Fruit fly (Drosophila melanogaster) whole organism, embryonic: ENCODE measurements around the gene CG18586.

Experiments
- Adf1 ChIP-seq: fragments of 200-800 bp; sonication (Bioruptor generic); IDR thresholded peaks from 2 replicates; pipeline ENCODE4 v1.3.6; 2022; ENCODE audit warnings: missing biosample characterization, missing genetic modification characterization
- Atf6 ChIP-seq: fragments of 200-800 bp; sonication (Bioruptor generic); IDR thresholded peaks from 2 replicates; pipeline ENCODE4 v1.3.6; 2022; ENCODE audit warnings: missing biosample characterization, missing genetic modification characterization
- Bdp1 ChIP-seq: fragments of 200-800 bp; sonication (Bioruptor generic); optimal IDR thresholded peaks from 3 replicates; lab custom pipeline; 2016; ENCODE audit warnings: missing biosample characterization, missing genetic modification characterization
- CG10209 ChIP-seq: fragments of 200-800 bp; sonication (Bioruptor generic); optimal IDR thresholded peaks from 3 replicates; lab custom pipeline; 2017; ENCODE audit warnings: missing biosample characterization, mild to moderate bottlenecking, missing genetic modification characterization, missing genetic modification reagents
- CG11723 ChIP-seq: fragments of 200-800 bp; sonication (Bioruptor generic); optimal IDR thresholded peaks from 2 replicates; lab custom pipeline; 2017; ENCODE audit warnings: missing biosample characterization, mild to moderate bottlenecking, missing genetic modification characterization
- CG12104 ChIP-seq: fragments of 200-800 bp; sonication (Bioruptor generic); optimal IDR thresholded peaks from 3 replicates; lab custom pipeline; 2016; ENCODE audit warnings: missing biosample characterization, missing genetic modification characterization
- CG15269 ChIP-seq: fragments of 200-800 bp; sonication (Bioruptor generic); optimal IDR thresholded peaks from 2 replicates; lab custom pipeline; 2018; ENCODE audit warnings: missing biosample characterization, mild to moderate bottlenecking, missing genetic modification characterization, moderate library complexity
- CG1529 ChIP-seq: fragments of 200-800 bp; sonication (Bioruptor generic); optimal IDR thresholded peaks from 3 replicates; lab custom pipeline; 2018; ENCODE audit warnings: missing biosample characterization, missing genetic modification characterization
- CG15601 ChIP-seq: fragments of 200-800 bp; sonication (Bioruptor generic); optimal IDR thresholded peaks from 3 replicates; lab custom pipeline; 2019; ENCODE audit warnings: missing biosample characterization, mild to moderate bottlenecking, missing genetic modification characterization, moderate library complexity
- CG17359 ChIP-seq: fragments of 200-800 bp; sonication (Bioruptor generic); optimal IDR thresholded peaks from 3 replicates; lab custom pipeline; 2018; ENCODE audit warnings: missing biosample characterization, mild to moderate bottlenecking, missing genetic modification characterization, moderate library complexity
- CG3407 ChIP-seq: fragments of 200-800 bp; sonication (Bioruptor generic); optimal IDR thresholded peaks from 2 replicates; lab custom pipeline; 2018; ENCODE audit warnings: missing biosample characterization, mild to moderate bottlenecking, missing genetic modification characterization
- CG34422 ChIP-seq: fragments of 200-800 bp; sonication (Bioruptor generic); IDR thresholded peaks from 3 replicates; pipeline ENCODE4 v1.3.6; 2022; ENCODE audit warnings: missing biosample characterization, missing genetic modification characterization
- CG42726 ChIP-seq: fragments of 200-800 bp; sonication (Bioruptor generic); IDR thresholded peaks from 2 replicates; pipeline ENCODE4 v1.3.6; 2022; ENCODE audit warnings: missing biosample characterization, missing genetic modification characterization; ENCODE audit not compliant: partially characterized antibody
- CG7839 ChIP-seq: fragments of 200-800 bp; sonication (Bioruptor generic); optimal IDR thresholded peaks from 3 replicates; lab custom pipeline; 2018; ENCODE audit warnings: missing biosample characterization, mild to moderate bottlenecking, missing genetic modification characterization, moderate library complexity
- CTCF ChIP-seq: fragments of 200-800 bp; sonication (Bioruptor generic); optimal IDR thresholded peaks from 2 replicates; lab custom pipeline; 2017; ENCODE audit warnings: missing biosample characterization, mild to moderate bottlenecking, missing genetic modification characterization, moderate library complexity
- Chrac-16 ChIP-seq: fragments of 200-800 bp; sonication (Bioruptor generic); optimal IDR thresholded peaks from 3 replicates; lab custom pipeline; 2016; ENCODE audit warnings: missing biosample characterization, missing genetic modification characterization
- Dref ChIP-seq: fragments of 200-800 bp; sonication (Bioruptor generic); IDR thresholded peaks from 2 replicates; pipeline ENCODE4 v1.3.6; 2022; ENCODE audit warnings: missing biosample characterization, missing genetic modification characterization
- Ets97D ChIP-seq: fragments of 200-800 bp; sonication (Bioruptor generic); optimal IDR thresholded peaks from 3 replicates; lab custom pipeline; 2016; ENCODE audit warnings: missing biosample characterization, missing genetic modification characterization
- Gsc ChIP-seq: fragments of 200-800 bp; sonication (Bioruptor generic); IDR thresholded peaks from 2 replicates; pipeline ENCODE4 v1.3.6; 2022; ENCODE audit warnings: missing biosample characterization, missing genetic modification characterization
- HmgZ ChIP-seq: fragments of 200-800 bp; sonication (Bioruptor generic); optimal IDR thresholded peaks from 2 replicates; lab custom pipeline; 2018; ENCODE audit warnings: missing biosample characterization, mild to moderate bottlenecking, missing genetic modification characterization
- Hr39 ChIP-seq: fragments of >200 bp; optimal IDR thresholded peaks from 2 replicates; lab custom pipeline; 2017
- Lim3 ChIP-seq: fragments of 200-800 bp; sonication (Bioruptor generic); IDR thresholded peaks from 2 replicates; pipeline ENCODE4 v1.3.6; 2022; ENCODE audit warnings: missing biosample characterization, missing genetic modification characterization
- Mes4 ChIP-seq: fragments of 200-800 bp; sonication (Bioruptor generic); optimal IDR thresholded peaks from 2 replicates; lab custom pipeline; 2016; ENCODE audit warnings: missing biosample characterization, missing genetic modification characterization
- Oaz ChIP-seq: fragments of 200-800 bp; sonication (Bioruptor generic); IDR thresholded peaks from 2 replicates; pipeline ENCODE4 v1.3.6; 2022; ENCODE audit warnings: missing biosample characterization, missing genetic modification characterization
- bsh ChIP-seq, 2 experiments: fragments of 200-800 bp; sonication (Bioruptor generic); optimal IDR thresholded peaks; 2 replicates each; lab custom pipeline; 2017 to 2018; ENCODE audit warnings: mild to moderate bottlenecking in 2 of 2, missing biosample characterization in 2 of 2, missing genetic modification characterization in 2 of 2, moderate library complexity in 1 of 2
- chm ChIP-seq: fragments of 200-800 bp; sonication (Bioruptor generic); IDR thresholded peaks from 2 replicates; pipeline ENCODE4 v1.3.6; 2022; ENCODE audit warnings: missing biosample characterization, missing genetic modification characterization
- danr ChIP-seq: fragments of 200-800 bp; sonication (Bioruptor generic); IDR thresholded peaks from 2 replicates; pipeline ENCODE4 v1.3.6; 2022; ENCODE audit warnings: missing biosample characterization, missing genetic modification characterization
- dm ChIP-seq: fragments of 200-800 bp; sonication (Bioruptor generic); optimal IDR thresholded peaks from 3 replicates; lab custom pipeline; 2016; ENCODE audit warnings: missing biosample characterization, missing genetic modification characterization
- ems ChIP-seq: fragments of 200-800 bp; sonication (Bioruptor generic); optimal IDR thresholded peaks from 3 replicates; lab custom pipeline; 2016; ENCODE audit warnings: missing biosample characterization, missing genetic modification characterization
- en ChIP-seq: fragments of 200-800 bp; sonication (Bioruptor generic); optimal IDR thresholded peaks from 2 replicates; lab custom pipeline; 2016; ENCODE audit warnings: missing biosample characterization, missing genetic modification characterization
- esg ChIP-seq: fragments of 200-800 bp; sonication (Bioruptor generic); conservative IDR thresholded peaks from 2 replicates; pipeline ENCODE4 v1.3.6; 2022; ENCODE audit warnings: missing biosample characterization, missing genetic modification characterization
- fd3F ChIP-seq: fragments of 200-800 bp; sonication (Bioruptor generic); optimal IDR thresholded peaks from 2 replicates; lab custom pipeline; 2018; ENCODE audit warnings: missing biosample characterization, mild to moderate bottlenecking, missing genetic modification characterization, moderate library complexity
- fu2 ChIP-seq: fragments of 200-800 bp; sonication (Bioruptor generic); optimal IDR thresholded peaks from 2 replicates; lab custom pipeline; 2016; ENCODE audit warnings: missing biosample characterization, missing genetic modification characterization
- gt ChIP-seq: fragments of 200-800 bp; sonication (Bioruptor generic); IDR thresholded peaks from 2 replicates; pipeline ENCODE4 v1.3.6; 2022; ENCODE audit warnings: missing biosample characterization, missing genetic modification characterization
- lmd ChIP-seq: fragments of 200-800 bp; sonication (Bioruptor generic); IDR thresholded peaks from 2 replicates; pipeline ENCODE4 v1.3.6; 2022; ENCODE audit warnings: missing biosample characterization, missing genetic modification characterization
- luna ChIP-seq: fragments of 200-800 bp; sonication (Bioruptor generic); optimal IDR thresholded peaks from 2 replicates; lab custom pipeline; 2016; ENCODE audit warnings: missing biosample characterization, missing genetic modification characterization
- pzg ChIP-seq: fragments of 200-800 bp; sonication (Bioruptor generic); optimal IDR thresholded peaks from 3 replicates; lab custom pipeline; 2018; ENCODE audit warnings: missing biosample characterization, mild to moderate bottlenecking, missing genetic modification characterization, moderate library complexity
- sc ChIP-seq, 3 experiments: fragments of >200 bp in 2 of 3; fragments of 200-800 bp in 1 of 3; sonication (Bioruptor generic) in 1 of 3; optimal IDR thresholded peaks; 2 replicates in 2 of 3; 3 replicates in 1 of 3; lab custom pipeline; 2017; ENCODE audit warnings: mild to moderate bottlenecking in 1 of 3, missing biosample characterization in 1 of 3, missing genetic modification characterization in 1 of 3, missing genetic modification reagents in 1 of 3
- slp2 ChIP-seq: fragments of 200-800 bp; sonication (Bioruptor generic); optimal IDR thresholded peaks from 2 replicates; lab custom pipeline; 2016; ENCODE audit warnings: missing biosample characterization, missing genetic modification characterization
- sna ChIP-seq: fragments of 200-800 bp; sonication (Bioruptor generic); IDR thresholded peaks from 2 replicates; pipeline ENCODE4 v1.3.6; 2022; ENCODE audit warnings: missing biosample characterization, missing genetic modification characterization; ENCODE audit not compliant: partially characterized antibody
- tio ChIP-seq: fragments of 200-800 bp; sonication (Bioruptor generic); optimal IDR thresholded peaks from 2 replicates; lab custom pipeline; 2017; ENCODE audit warnings: missing biosample characterization, missing genetic modification characterization, inconsistent platforms
- ttk ChIP-seq: fragments of 200-800 bp; sonication (Bioruptor generic); IDR thresholded peaks from 2 replicates; pipeline ENCODE4 v2.1.2; 2022; ENCODE audit warnings: missing biosample characterization, missing genetic modification characterization
- twi ChIP-seq: fragments of 200-800 bp; optimal IDR thresholded peaks from 2 replicates; lab custom pipeline; 2019; ENCODE audit warnings: missing biosample characterization, mild to moderate bottlenecking, missing genetic modification characterization, moderate library complexity
- wdn ChIP-seq: fragments of 200-800 bp; sonication (Bioruptor generic); IDR thresholded peaks from 2 replicates; pipeline ENCODE4 v1.3.6; 2022; ENCODE audit warnings: missing biosample characterization, missing genetic modification characterization

CG18586 gene

dm6 chr3L:5881310-5882208 lies 8.4 kb downstream of the CG18586 start (continued):
- peak; percentile 56 for TF ChIP-seq Chrac-16 (GFP tag; lab: Kevin White, UChicago)
- peak; percentile 29 for TF ChIP-seq slp2 (GFP tag; lab: Kevin White, UChicago)
- TF ChIP-seq Gsc: no peak
- TF ChIP-seq sna: no peak
- peak; percentile 48 for TF ChIP-seq CG15601 (tag; lab: Kevin White, UChicago)
- peak; percentile 29 for TF ChIP-seq twi (tag; lab: Kevin White, UChicago)
- no peak for TF ChIP-seq dm
- no peak for TF ChIP-seq Dref
- peak; percentile 42; the same call in 1 of the 2 replicates for TF ChIP-seq Oaz (GFP tag; lab: Robert Waterston, UW)
- TF ChIP-seq CG17359: no peak
- TF ChIP-seq CG12104 (GFP tag; lab: Kevin White, UChicago): peak; percentile 43
- no peak for TF ChIP-seq Lim3
- TF ChIP-seq pzg (GFP tag; lab: Kevin White, UChicago): no peak
- TF ChIP-seq bsh (GFP tag; optimal IDR thresholded peaks at IDR 0.05; lab: Kevin White, UChicago): peak in 1 of 2 experiments; percentile 60
- no peak for TF ChIP-seq sc (optimal IDR thresholded peaks at IDR 0.05; lab: Kevin White, UChicago)
- TF ChIP-seq sc (GFP tag; optimal IDR thresholded peaks at IDR 0.05; lab: Kevin White, UChicago): peak; percentile 52
- TF ChIP-seq luna (GFP tag; lab: Kevin White, UChicago): no peak
- no peak for TF ChIP-seq ttk (GFP tag; lab: Robert Waterston, UW)
- no peak for TF ChIP-seq CG15269 (tag; lab: Kevin White, UChicago)
- TF ChIP-seq lmd (GFP tag; lab: Robert Waterston, UW): no peak
- peak; percentile 41; the same call in 1 of the 2 replicates for TF ChIP-seq danr (GFP tag; lab: Robert Waterston, UW)
- no peak for TF ChIP-seq Hr39 (lab: Kevin White, UChicago)
- TF ChIP-seq ems (GFP tag; lab: Kevin White, UChicago): no peak
- no peak for TF ChIP-seq CG34422 (GFP tag; lab: Robert Waterston, UW)
- peak; percentile 53; the same call in 1 of the 2 replicates for TF ChIP-seq chm
- peak; percentile 19 for TF ChIP-seq fu2
- TF ChIP-seq Bdp1 (GFP tag; lab: Kevin White, UChicago): peak; percentile 23
- TF ChIP-seq wdn: 0 out of 2 replicates have a peak, but pooled peaks have one; percentile 4
- TF ChIP-seq CG3407: peak; percentile 13
- TF ChIP-seq HmgZ (tag; lab: Kevin White, UChicago): no peak
- peak; percentile 62 for TF ChIP-seq CG10209 (GFP tag; lab: Kevin White, UChicago)
- peak; percentile 56; the same call in 1 of the 2 replicates for TF ChIP-seq Atf6 (GFP tag; lab: Robert Waterston, UW)
- no peak for TF ChIP-seq CTCF (GFP tag; lab: Kevin White, UChicago)
- TF ChIP-seq Mes4 (GFP tag; lab: Kevin White, UChicago): peak; percentile 40
- peak; percentile 84 for TF ChIP-seq CG7839 (tag; lab: Kevin White, UChicago)
- TF ChIP-seq gt: no peak
- TF ChIP-seq Adf1 (GFP tag; lab: Robert Waterston, UW): no peak
- TF ChIP-seq tio: peak; percentile 47
- peak; percentile 66 for TF ChIP-seq esg
- peak; percentile 22 for TF ChIP-seq en
- TF ChIP-seq CG1529 (GFP tag; lab: Kevin White, UChicago): peak; percentile 49
- TF ChIP-seq CG42726 (GFP tag; lab: Robert Waterston, UW): 0 out of 2 replicates have a peak, but pooled peaks have one; percentile 22
- no peak for TF ChIP-seq Ets97D
- TF ChIP-seq fd3F: peak; percentile 29
- TF ChIP-seq CG11723: peak; percentile 32
